Worm (Caenorhabditis elegans) whole organism, L4/young adult: Measurements from ENCODE around the gene cdc-25.2.

Source experiments
- W03F9.2 ChIP-seq: fragments of 150-350 bp; optimal IDR thresholded peaks from 2 replicates; lab custom pipeline; 2014; ENCODE audit warnings: missing biosample characterization, missing genetic modification characterization
- dao-5 ChIP-seq: sonication (generic microtip); optimal IDR thresholded peaks from 2 replicates; lab custom pipeline; 2016; ENCODE audit warnings: missing genotype, missing genetic modification characterization, moderate library complexity, missing compliant biosample characterization
- him-1 ChIP-seq: sonication (generic microtip); optimal IDR thresholded peaks from 2 replicates; lab custom pipeline; 2016; ENCODE audit warnings: missing genotype, missing genetic modification reagents, missing genetic modification characterization, missing compliant biosample characterization

Gene cdc-25.2

DNA sequence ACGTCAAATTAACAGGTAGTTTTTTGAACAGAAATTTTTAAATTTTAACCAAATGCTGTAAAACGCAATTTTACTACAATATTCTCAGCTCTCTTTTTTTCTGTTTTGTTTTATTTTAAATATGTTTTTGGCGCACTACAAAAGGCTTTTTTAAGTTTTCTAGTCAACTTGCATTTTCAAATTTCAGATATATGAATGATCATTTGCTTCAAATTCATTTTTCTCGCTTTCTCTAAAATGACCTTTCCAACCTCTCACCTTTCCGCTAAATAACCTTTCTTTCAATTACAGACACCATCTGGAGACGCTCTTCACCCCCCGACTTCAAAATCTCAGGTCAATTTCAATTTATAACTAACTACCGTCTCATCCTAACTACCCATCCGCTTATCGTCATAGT, at the start of gene cdc-25.2:
TSS of gene cdc-25.2 (plus strand) at position 301 of the 400 bp plus-strand sequence.
- no peak for TF ChIP-seq W03F9.2 (tag; lab: Kevin White, UChicago)
- TF ChIP-seq him-1 (tag; lab: Kevin White, UChicago): no peak
- no peak for TF ChIP-seq dao-5

DNA sequence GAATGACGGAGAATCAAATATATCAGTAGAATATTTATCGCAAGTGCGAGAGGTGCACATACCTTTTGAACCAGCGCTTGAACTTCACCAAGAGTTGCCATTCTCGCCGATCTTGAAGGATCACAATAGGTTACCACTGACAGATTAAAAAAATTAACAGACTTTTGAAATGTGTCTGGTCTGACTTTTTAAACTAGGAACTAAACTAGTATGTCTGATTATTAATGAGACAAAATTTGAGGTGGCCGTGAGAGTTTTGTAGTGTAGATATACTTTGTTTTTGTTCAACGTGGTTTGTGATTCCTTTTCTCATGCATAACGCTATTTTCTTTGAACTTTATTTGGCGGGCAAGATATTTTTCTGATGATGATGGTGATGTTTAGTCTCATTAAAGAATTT, 45.0 kb upstream of the cdc-25.2 start, which contains the start of gene str-240:
TSS of gene str-240 (minus strand) at position 101 of the 400 bp plus-strand sequence.
- TF ChIP-seq dao-5 (no peak), him-1 (tag; lab: Kevin White, UChicago) (no peak)

DNA sequence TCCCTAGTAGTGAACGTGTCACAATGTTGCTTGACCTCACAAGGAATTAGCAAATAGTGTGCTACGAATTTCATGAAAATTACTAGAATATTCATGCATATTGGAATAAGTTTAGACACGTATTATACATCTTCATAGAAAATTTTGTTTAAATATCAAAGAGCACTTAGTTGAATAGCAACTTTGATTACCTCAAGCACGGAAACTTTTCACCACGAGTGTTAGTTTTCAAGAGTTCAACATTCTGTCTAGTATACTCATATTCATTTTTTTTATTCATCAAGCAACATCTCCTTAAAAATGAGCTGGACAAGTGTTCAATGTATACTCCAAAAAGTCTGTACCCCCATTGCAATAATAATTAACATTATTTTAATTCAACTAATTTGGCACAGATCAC, 44.4 kb upstream of the cdc-25.2 start, which contains the start of gene str-243:
TSS of gene str-243 (plus strand) at position 301 of the 400 bp plus-strand sequence.
- TF ChIP-seq W03F9.2 (tag; lab: Kevin White, UChicago) (no peak), him-1 (tag; lab: Kevin White, UChicago) (no peak), dao-5 (no peak)

DNA sequence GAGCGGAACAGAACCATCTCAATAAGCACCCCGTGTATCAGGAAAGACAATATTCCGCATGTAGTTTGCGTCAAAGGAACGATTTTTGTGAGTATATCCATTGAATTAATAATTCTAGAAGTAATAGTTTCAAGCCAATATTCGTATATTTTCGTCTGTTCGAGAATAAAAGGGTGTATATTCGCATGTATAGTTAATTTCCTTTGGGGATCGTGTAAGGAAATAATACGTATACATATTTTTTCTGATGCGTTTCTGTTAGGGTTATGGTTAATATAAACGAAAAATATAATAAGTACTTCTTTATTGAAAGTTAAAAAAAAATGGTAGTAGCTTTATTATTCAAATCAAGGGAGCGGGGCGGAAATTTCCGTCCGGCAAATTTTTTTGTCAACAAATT, 38.9 kb upstream of the cdc-25.2 start, which contains the start of gene str-236:
TSS of gene str-236 (minus strand) at position 101 of the 400 bp plus-strand sequence.
- TF ChIP-seq him-1 (tag; lab: Kevin White, UChicago) (no peak), W03F9.2 (tag; lab: Kevin White, UChicago) (no peak), dao-5 (no peak)

DNA sequence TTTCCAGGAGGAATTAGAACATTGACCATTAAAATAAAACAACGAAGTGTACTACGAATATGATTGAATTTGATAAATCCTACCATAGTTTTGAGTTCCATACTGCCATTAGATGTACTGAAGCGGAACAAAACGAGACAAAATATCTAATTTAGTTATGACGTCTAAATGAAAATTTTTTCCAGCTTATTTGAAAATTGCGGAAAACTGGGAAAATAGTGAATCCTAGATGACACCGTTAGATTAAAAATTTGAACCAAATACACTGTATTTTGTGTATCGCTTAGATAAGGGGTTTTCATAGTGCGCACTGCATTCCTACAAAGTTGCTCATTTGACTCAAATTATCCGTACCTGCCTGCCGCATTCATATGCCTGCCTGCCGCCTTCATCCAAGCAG, 35.7 kb upstream of the cdc-25.2 start, which contains the start of gene K02H11.4:
TSS of gene K02H11.4 (minus strand) at position 101 of the 400 bp plus-strand sequence.
- TF ChIP-seq W03F9.2 (tag; lab: Kevin White, UChicago): no peak
- no peak for TF ChIP-seq dao-5
- TF ChIP-seq him-1 (tag; lab: Kevin White, UChicago): no peak

DNA sequence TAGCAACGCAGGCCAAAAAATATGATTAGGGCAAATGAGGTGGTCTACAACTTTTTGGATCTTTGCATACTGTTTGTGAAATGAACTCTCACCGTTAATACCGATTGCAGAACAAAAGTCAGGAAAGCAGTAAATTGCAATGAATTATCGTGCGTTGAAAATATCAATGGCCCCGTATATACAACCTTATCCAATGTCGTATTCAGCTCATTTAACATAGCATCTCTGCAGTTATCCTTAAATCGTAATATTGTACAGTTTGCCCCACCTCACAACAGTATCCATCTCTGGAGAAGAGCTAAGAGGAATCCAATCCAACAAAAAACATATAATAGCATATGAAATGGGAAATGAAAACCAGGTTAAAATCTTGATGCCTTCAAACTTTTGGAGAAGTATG, 34.4 kb upstream of the cdc-25.2 start:
- TF ChIP-seq him-1 (tag; lab: Kevin White, UChicago) (no peak), W03F9.2 (tag; lab: Kevin White, UChicago) (no peak), dao-5 (no peak)

DNA sequence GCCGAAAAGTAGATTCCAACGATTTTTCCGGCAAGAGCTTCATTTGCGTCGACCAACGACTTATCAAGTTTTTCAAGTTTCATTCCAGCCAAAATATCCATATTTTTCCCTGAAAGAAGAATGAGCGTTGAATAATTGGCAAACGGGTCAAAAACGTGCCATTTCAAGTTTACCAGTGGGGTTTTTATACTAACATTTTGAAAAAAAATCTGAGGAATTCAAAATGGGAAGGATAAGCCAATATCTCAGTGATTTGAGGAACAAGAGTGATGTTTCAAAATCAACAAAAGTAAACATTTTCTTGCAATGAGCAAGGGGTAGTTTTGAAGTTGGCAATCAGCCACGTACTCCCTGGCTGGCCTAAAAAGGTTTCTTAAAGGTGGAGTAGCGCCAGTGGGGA, 32.6 kb upstream of the cdc-25.2 start, which contains the start of gene trx-5:
TSS of gene trx-5 (minus strand) at position 101 of the 400 bp plus-strand sequence.
- no peak for TF ChIP-seq him-1 (tag; lab: Kevin White, UChicago)
- no peak for TF ChIP-seq dao-5
- no peak for TF ChIP-seq W03F9.2 (tag; lab: Kevin White, UChicago)

DNA sequence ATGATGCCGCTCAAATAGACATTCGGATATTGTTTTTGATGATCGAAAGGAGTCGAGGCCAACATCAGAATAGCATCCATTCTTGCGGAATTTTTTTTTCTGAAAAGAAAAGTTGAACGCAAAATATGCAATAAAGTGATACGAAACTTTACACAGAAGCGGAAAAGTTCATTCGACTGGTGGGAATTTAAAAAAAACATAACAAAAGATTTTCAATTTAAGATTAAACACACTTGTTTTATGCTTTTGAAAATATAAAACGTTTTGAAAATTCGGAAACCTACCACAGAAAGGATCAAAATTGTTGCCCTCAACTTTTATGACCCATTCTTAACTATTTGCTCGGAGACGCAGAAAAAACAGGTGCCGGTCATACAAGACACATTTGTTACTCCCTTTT, 29.9 kb upstream of the cdc-25.2 start, which contains the start of gene K02H11.9:
TSS of gene K02H11.9 (minus strand) at position 101 of the 400 bp plus-strand sequence.
- TF ChIP-seq him-1 (tag; lab: Kevin White, UChicago) (no peak), dao-5 (no peak), W03F9.2 (tag; lab: Kevin White, UChicago) (no peak)

DNA sequence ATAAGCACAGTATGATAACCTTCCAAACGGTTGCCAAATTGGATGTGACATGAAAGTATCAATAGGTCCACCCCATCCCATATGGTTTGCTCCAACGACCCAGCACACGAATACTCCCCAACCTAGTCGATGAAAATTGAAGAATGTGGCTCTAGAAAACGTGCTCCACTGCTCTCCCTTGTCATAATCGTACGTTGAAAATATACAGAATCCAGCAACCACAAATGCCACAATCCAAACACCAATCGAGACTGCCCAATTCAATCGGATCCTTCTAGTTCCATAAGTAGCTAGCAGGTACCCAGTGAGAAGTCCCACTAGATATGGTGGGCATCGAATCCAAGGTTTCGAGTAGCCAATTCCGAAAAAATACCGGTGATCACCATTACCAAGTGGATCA, 28.0 kb upstream of the cdc-25.2 start:
- TF ChIP-seq W03F9.2 (tag; lab: Kevin White, UChicago) (no peak), dao-5 (no peak), him-1 (tag; lab: Kevin White, UChicago) (no peak)

DNA sequence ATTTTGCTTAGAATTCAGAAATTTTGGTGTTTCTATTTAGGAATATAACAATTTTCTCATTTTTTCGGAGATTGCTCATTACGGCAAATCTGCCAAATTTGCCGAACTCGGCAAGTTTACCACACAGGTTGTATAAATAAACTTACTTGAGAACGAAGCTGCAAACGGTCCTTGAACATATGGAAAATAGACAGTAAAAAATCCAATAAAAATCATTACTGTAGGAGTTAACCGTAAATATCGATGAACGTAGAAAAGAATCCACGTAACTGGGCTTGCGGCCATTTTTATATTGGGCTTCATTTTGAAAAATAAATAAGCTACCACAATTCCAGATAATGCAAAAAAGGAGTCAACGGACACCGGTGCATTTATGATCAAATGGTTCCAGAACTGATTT, 26.6 kb upstream of the cdc-25.2 start:
- no peak for TF ChIP-seq dao-5

DNA sequence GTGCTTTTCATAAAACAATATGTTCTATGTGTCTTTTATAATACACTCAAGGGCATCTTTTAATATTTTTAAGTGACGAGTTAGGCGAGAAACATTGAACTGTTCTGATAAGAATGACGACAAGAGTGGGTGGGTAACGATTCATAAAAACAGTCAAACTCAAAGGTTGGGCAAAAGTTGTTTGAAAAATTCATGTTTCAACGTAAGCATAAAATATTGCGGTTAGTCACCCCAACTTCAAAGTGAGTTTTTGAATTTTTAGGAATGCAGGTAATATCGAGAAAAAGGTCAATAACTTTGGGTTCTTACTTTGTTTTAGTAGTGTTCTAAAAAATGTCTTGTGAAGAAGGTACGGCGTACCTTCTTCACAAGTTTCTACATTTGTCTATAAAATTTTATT, 25.1 kb upstream of the cdc-25.2 start, which contains the start of gene oac-31:
TSS of gene oac-31 (minus strand) at position 101 of the 400 bp plus-strand sequence.
- TF ChIP-seq dao-5 (no peak), him-1 (tag; lab: Kevin White, UChicago) (no peak), W03F9.2 (tag; lab: Kevin White, UChicago) (no peak)

DNA sequence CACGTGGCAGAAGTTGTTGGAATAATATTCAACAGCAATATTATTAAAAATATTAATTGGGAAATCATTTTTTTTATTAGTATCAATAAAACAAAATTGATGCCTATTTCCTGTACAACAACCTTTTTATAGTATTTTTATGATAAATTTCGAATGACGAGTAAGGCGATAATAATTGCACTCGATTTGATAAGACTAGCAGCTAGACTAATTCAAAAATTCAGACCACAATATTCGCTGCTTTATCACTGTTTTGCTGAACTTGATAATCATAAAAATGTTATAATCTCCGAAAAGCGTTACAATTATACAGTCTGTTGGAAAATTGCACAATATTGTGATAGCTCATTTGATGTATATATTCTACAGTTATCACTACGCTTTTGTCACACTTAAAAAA, 21.2 kb upstream of the cdc-25.2 start, which contains the start of gene oac-32:
TSS of gene oac-32 (minus strand) at position 90 of the 400 bp plus-strand sequence.
- TF ChIP-seq him-1 (tag; lab: Kevin White, UChicago) (no peak), dao-5 (no peak), W03F9.2 (tag; lab: Kevin White, UChicago) (no peak)

DNA sequence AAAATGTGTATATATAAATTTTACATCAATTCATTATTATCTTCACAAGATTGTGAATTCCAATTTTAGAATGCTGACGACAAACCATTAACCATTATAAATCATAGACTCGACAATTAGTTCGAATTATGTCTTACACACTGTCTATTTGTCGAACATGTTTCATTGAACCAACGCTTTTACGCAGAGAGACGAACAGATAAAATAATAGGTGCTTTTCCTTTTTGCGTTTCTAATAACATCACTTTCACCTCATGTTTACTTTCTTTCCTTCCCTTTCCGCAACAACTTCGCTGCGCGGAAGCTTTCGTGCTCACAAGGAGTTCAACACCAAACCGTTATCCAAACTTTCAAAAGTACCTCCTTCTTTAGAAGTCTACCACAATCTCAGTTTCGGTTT, 19.0 kb upstream of the cdc-25.2 start, which contains the start of gene F52F10.2:
TSS of gene F52F10.2 (plus strand) at position 301 of the 400 bp plus-strand sequence.
- no peak for TF ChIP-seq him-1 (tag; lab: Kevin White, UChicago)
- TF ChIP-seq W03F9.2 (tag; lab: Kevin White, UChicago): no peak
- TF ChIP-seq dao-5: no peak

DNA sequence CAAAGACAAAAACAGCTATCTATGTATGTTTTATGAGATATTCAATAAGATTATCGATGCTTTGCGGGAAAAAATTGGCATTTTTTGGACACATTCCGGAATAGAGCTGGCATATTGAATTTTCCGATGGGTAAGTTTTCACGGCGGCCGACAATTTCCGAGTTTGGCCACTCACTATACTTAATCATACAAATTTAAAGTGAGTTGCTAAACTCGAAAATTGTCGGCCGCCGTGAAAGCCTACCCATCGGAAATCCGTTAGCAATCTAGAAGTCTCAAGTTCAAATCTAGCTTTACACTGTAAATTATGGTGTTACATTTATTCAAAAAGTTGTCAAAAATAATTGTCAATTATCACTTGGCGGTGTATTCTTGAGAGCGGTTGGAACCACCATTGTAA, 16.2 kb upstream of the cdc-25.2 start:
- TF ChIP-seq him-1 (tag; lab: Kevin White, UChicago) (no peak), W03F9.2 (tag; lab: Kevin White, UChicago) (no peak), dao-5 (no peak)

DNA sequence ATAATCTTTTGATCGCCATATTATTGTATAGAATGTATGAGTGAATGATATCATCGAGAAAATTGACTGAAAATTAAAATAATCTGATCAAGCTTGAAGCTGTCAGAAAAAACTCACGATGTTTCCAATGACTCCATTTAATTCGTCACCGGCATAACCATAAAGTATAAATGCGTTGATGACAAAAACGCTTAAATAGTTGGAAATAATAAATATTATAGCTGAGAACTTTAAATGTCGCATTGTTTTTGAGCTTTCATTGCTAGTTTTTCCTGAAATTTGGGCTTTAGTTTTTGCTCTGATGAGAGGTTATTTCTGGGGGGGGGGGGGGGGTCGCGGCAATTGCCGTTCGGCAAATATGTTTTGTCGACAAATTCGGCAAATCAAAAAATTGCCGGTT, 15.7 kb upstream of the cdc-25.2 start:
- TF ChIP-seq W03F9.2 (tag; lab: Kevin White, UChicago): no peak
